Worm (Caenorhabditis elegans): ENCODE measurements around the gene taf-11.3.
A peak's percentile ranks its signal among the peaks of the same experiment; 100 is the strongest.

taf-11.3 gene

DNA sequence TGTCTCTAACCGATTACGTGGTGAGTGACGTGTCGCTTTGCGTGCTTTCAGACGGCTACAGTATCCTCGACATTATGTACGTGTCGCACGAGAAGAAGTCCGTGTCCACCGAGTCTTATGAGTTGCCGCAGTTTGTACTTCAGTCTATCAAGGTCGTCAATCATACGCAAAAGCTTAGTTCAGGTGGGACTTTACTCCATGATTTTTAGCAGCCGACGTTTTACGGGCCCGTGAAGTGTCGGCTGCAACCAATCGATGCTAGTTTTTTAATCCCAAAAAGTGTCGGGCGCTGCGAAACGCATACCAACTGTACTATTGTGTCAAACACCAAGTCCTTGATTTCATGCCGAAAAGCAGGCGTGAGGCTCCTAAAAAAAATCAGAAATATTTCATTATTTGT lies 19.8 kb upstream of the taf-11.3 start:
- TF ChIP-seq tab-1 (GFP tag; IDR thresholded peaks at IDR 0.05), result no peak
- no peak for TF ChIP-seq med-1 (GFP tag; optimal IDR thresholded peaks at IDR 0.05; ENCODE audit: insufficient read depth)
- TF ChIP-seq klf-2 (GFP tag; conservative IDR thresholded peaks at IDR 0.05), result no peak
- TF ChIP-seq ztf-29 (GFP tag; IDR thresholded peaks at IDR 0.05), result no peak
- no peak for TF ChIP-seq T22C8.4 (GFP tag; IDR thresholded peaks at IDR 0.05)
- TF ChIP-seq cog-1 (tag; optimal IDR thresholded peaks at IDR 0.05), result no peak
- no peak for TF ChIP-seq ztf-23 (GFP tag; IDR thresholded peaks at IDR 0.05)
- TF ChIP-seq ref-1 (GFP tag; conservative IDR thresholded peaks at IDR 0.05), result no peak
- TF ChIP-seq flt-1 (GFP tag; IDR thresholded peaks at IDR 0.05), result no peak

DNA sequence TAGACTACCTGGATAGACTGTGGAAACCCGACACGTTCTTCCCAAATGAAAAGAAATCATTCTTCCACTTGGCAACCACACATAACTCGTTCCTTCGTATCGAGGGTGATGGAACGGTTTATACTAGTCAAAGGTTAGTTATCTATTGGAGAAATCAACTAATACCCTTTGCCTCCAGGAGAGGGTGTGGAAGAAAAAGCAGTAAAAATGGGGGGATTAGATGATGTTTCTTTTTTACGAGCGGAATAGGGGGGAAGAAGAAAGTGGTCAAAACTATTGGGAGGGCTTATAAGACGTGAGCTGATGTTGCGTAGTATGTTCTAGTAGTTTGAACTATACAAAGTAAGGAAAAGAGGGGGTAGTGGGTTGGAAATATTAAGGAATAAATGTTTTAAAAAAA lies 18.0 kb upstream of the taf-11.3 start:
- no peak for TF ChIP-seq med-1 (GFP tag; optimal IDR thresholded peaks at IDR 0.05; ENCODE audit: insufficient read depth)
- TF ChIP-seq ztf-23 (GFP tag; IDR thresholded peaks at IDR 0.05), result no peak
- TF ChIP-seq ref-1 (GFP tag; conservative IDR thresholded peaks at IDR 0.05), result no peak
- TF ChIP-seq ztf-29 (GFP tag; IDR thresholded peaks at IDR 0.05), result no peak
- no peak for TF ChIP-seq klf-2 (GFP tag; conservative IDR thresholded peaks at IDR 0.05)
- no peak for TF ChIP-seq tab-1 (GFP tag; IDR thresholded peaks at IDR 0.05)
- no peak for TF ChIP-seq flt-1 (GFP tag; IDR thresholded peaks at IDR 0.05)
- no peak for TF ChIP-seq T22C8.4 (GFP tag; IDR thresholded peaks at IDR 0.05)
- no peak for TF ChIP-seq cog-1 (tag; optimal IDR thresholded peaks at IDR 0.05)

- TF ChIP-seq ztf-29 (GFP tag; IDR thresholded peaks at IDR 0.05) (peak; percentile 14; the same call in 1 of the 2 replicates), ref-1 (GFP tag; conservative IDR thresholded peaks at IDR 0.05) (no peak)
Observed at ce11 chrIII:10521219-10521618, 16.2 kb upstream of the taf-11.3 start.

DNA sequence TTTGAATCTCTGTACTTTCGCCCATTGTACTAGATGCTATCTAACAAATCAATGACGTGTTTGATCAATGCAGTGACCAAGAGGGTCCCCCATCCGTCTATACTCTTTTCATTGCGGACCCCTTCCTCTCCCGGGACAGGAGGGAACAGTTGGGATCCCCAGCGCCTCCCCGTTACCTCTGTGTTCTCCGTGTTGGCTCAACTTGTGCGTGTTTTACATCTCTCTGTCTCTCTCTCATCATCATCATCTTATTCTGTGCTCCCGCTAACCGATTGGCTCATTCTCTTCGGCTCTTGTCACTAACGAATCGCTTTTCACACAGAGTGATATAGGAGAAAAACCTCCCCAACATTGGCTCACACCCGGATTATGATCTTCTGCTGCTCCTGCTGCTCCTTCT lies 15.5 kb upstream of the taf-11.3 start, which contains the start of gene unc-49:
TSS of gene unc-49 (plus strand) at position 240 of the 400 bp plus-strand sequence.
- TF ChIP-seq flt-1 (GFP tag; IDR thresholded peaks at IDR 0.05), result no peak
- TF ChIP-seq T22C8.4 (GFP tag; IDR thresholded peaks at IDR 0.05), result no peak
- no peak for TF ChIP-seq cog-1 (tag; optimal IDR thresholded peaks at IDR 0.05)
- TF ChIP-seq ref-1 (GFP tag; conservative IDR thresholded peaks at IDR 0.05), result no peak
- no peak for TF ChIP-seq ztf-23 (GFP tag; IDR thresholded peaks at IDR 0.05)
- TF ChIP-seq ztf-29 (GFP tag; IDR thresholded peaks at IDR 0.05), result no peak
- TF ChIP-seq klf-2 (GFP tag; conservative IDR thresholded peaks at IDR 0.05), result no peak
- TF ChIP-seq med-1 (GFP tag; optimal IDR thresholded peaks at IDR 0.05; ENCODE audit: insufficient read depth), result no peak
- no peak for TF ChIP-seq tab-1 (GFP tag; IDR thresholded peaks at IDR 0.05)

DNA sequence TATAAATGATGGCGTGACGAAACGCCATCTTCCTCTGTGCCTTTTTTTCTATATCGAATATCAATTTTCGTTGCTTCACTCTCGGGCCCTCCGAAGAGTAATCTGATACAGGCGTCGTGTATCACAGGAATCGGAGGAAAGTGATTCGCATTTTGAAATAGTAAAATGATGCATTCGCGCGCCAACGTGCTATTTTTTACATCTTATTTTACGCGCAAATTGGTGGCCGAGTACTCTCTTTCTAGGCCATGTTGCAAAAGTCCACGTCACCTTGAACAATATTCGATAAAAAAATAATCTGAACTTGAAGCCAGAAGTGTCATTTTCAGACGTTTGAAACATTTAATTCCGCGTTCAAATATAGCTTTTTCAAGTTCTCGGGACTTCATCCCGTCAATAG lies 14.6 kb upstream of the taf-11.3 start:
- TF ChIP-seq med-1 (GFP tag; optimal IDR thresholded peaks at IDR 0.05; ENCODE audit: insufficient read depth), result no peak
- TF ChIP-seq tab-1 (GFP tag; IDR thresholded peaks at IDR 0.05), result no peak
- no peak for TF ChIP-seq ztf-29 (GFP tag; IDR thresholded peaks at IDR 0.05)
- no peak for TF ChIP-seq ref-1 (GFP tag; conservative IDR thresholded peaks at IDR 0.05)
- TF ChIP-seq klf-2 (GFP tag; conservative IDR thresholded peaks at IDR 0.05), result no peak
- no peak for TF ChIP-seq T22C8.4 (GFP tag; IDR thresholded peaks at IDR 0.05)
- TF ChIP-seq flt-1 (GFP tag; IDR thresholded peaks at IDR 0.05), result no peak
- TF ChIP-seq cog-1 (tag; optimal IDR thresholded peaks at IDR 0.05), result no peak
- no peak for TF ChIP-seq ztf-23 (GFP tag; IDR thresholded peaks at IDR 0.05)

ce11 chrIII:10518884-10519283 lies 13.8 kb upstream of the taf-11.3 start:
- TF ChIP-seq ref-1 (GFP tag; conservative IDR thresholded peaks at IDR 0.05), result no peak
- TF ChIP-seq cog-1 (tag; optimal IDR thresholded peaks at IDR 0.05), result no peak
- no peak for TF ChIP-seq med-1 (GFP tag; optimal IDR thresholded peaks at IDR 0.05; ENCODE audit: insufficient read depth)
- TF ChIP-seq flt-1 (GFP tag; IDR thresholded peaks at IDR 0.05), result no peak
- TF ChIP-seq klf-2 (GFP tag; conservative IDR thresholded peaks at IDR 0.05), result no peak
- TF ChIP-seq T22C8.4 (GFP tag; IDR thresholded peaks at IDR 0.05), result no peak
- no peak for TF ChIP-seq ztf-23 (GFP tag; IDR thresholded peaks at IDR 0.05)
- TF ChIP-seq tab-1 (GFP tag; IDR thresholded peaks at IDR 0.05), result no peak
- no peak for TF ChIP-seq ztf-29 (GFP tag; IDR thresholded peaks at IDR 0.05)

ce11 chrIII:10515751-10516150 lies 10.7 kb upstream of the taf-11.3 start:
- TF ChIP-seq flt-1 (GFP tag; IDR thresholded peaks at IDR 0.05) (no peak), ztf-29 (GFP tag; IDR thresholded peaks at IDR 0.05) (no peak), klf-2 (GFP tag; conservative IDR thresholded peaks at IDR 0.05) (no peak), med-1 (GFP tag; optimal IDR thresholded peaks at IDR 0.05; ENCODE audit: insufficient read depth) (no peak), ref-1 (GFP tag; conservative IDR thresholded peaks at IDR 0.05) (no peak), T22C8.4 (GFP tag; IDR thresholded peaks at IDR 0.05) (no peak), tab-1 (GFP tag; IDR thresholded peaks at IDR 0.05) (no peak), cog-1 (tag; optimal IDR thresholded peaks at IDR 0.05) (no peak), ztf-23 (GFP tag; IDR thresholded peaks at IDR 0.05) (no peak)

DNA sequence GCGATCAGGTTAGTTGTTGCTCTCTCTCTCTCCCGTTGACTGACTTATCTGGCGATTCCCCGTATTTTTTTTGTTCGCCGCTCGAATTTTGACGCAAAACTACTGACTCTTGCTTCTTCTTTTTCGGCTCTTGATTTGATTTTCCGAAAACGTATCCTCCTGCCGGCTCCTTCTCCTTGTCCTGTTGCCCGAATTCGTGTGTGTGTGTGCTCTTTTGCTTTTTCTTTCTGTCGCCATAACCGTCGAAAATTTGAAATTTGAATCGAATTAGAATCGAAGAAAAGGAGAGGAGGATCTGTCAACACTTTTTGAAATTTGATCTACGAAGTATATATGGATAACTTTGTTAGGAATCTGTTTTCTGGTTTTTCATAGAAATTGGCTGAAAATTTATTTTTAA lies 7.5 kb upstream of the taf-11.3 start:
- TF ChIP-seq cog-1 (tag; optimal IDR thresholded peaks at IDR 0.05), result no peak
- TF ChIP-seq ref-1 (GFP tag; conservative IDR thresholded peaks at IDR 0.05), result no peak
- TF ChIP-seq flt-1 (GFP tag; IDR thresholded peaks at IDR 0.05), result no peak
- TF ChIP-seq tab-1 (GFP tag; IDR thresholded peaks at IDR 0.05), result no peak

DNA sequence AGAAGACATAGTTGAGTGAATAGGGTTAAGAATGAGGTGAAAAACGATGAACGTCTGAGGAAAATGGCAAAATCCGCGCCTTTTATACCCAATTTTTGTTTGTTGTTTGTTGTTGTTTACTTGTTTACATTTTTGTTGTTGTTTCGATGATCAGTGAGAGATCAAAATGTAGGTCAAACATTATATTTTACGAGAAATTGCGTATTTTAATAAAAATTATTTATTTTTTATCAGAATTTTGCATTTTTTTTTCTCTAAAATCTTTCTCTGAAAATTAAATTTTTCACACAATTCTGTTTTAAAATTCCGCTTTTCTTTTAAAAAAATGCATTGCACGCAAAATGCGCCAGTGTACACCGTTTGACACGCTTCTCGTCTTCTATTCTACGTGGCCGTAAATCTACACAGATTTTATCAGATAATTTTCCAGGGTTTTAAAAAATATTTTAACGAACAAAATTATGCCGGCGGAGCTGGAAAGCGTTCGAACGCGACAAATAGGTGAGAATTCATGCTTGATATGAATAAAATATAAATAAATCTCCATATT lies 1.7 kb upstream of the taf-11.3 start, which contains the start of the genes sip-1 and sly-1:
TSS of gene sip-1 (minus strand) at position 103 of the 550 bp plus-strand sequence.
TSS of gene sly-1 (plus strand) at position 360 of the 550 bp plus-strand sequence.
- TF ChIP-seq T22C8.4 (GFP tag; IDR thresholded peaks at IDR 0.05) (no peak), ztf-29 (GFP tag; IDR thresholded peaks at IDR 0.05) (no peak), ztf-23 (GFP tag; IDR thresholded peaks at IDR 0.05) (no peak), flt-1 (GFP tag; IDR thresholded peaks at IDR 0.05) (no peak)

DNA sequence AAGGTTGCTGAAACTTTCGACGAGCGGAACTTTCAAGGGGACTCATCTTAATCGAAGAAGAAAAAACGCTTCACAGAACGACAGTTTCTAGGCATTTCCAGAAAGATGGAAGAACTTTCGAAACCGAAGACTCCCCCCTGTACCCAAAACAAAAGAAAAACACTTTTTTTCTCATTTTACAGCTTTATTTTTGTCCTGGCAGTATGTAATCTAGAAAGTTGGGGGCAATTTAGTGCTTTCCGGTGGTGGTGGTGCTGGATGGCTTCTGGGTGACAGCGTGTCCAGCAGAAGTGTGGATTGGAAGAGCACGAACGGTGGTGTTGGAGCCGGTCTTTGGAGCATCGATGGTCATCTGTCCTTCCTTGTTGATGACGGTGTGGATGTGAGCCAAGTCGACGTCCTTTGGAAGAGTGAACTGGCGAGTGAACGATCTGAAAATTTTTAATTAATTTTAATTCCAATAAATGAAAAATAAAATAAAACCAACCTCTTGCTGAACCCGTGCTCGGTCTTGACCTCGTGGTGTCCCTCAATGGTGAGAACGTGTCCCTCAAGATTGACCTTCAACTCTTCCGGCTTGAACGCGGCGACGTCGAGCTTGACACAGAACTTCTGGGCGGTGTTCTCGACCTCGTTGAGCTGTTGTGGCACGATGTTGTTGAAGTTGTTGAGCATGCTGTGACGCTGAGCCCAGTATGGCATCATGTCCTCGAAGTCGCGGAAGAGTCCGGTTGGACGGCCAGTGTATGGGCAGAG lies 1.1 kb upstream of the taf-11.3 start:
- TF ChIP-seq ztf-29 (GFP tag; IDR thresholded peaks at IDR 0.05) (no peak), med-1 (GFP tag; optimal IDR thresholded peaks at IDR 0.05; ENCODE audit: insufficient read depth) (no peak), ztf-23 (GFP tag; IDR thresholded peaks at IDR 0.05) (no peak), T22C8.4 (GFP tag; IDR thresholded peaks at IDR 0.05) (no peak), cog-1 (tag; optimal IDR thresholded peaks at IDR 0.05) (no peak), klf-2 (GFP tag; conservative IDR thresholded peaks at IDR 0.05) (no peak), tab-1 (GFP tag; IDR thresholded peaks at IDR 0.05) (no peak), flt-1 (GFP tag; IDR thresholded peaks at IDR 0.05) (no peak), ref-1 (GFP tag; conservative IDR thresholded peaks at IDR 0.05) (no peak)

Measured in whole organism, midembryonic.